Fruit fly (Drosophila melanogaster) whole organism, embryonic: ENCODE data around the gene CG14913.

Experiments
- Adf1 ChIP-seq: fragments of 200-800 bp; sonication (Bioruptor generic); IDR thresholded peaks from 2 replicates; pipeline ENCODE4 v1.3.6; 2022; ENCODE audit warnings: missing biosample characterization, missing genetic modification characterization
- Aef1 ChIP-seq: fragments of 200-800 bp; sonication (Bioruptor generic); IDR thresholded peaks from 3 replicates; pipeline ENCODE4 v1.3.6; 2022; ENCODE audit warnings: missing biosample characterization, missing genetic modification characterization
- CG10431 ChIP-seq: fragments of 200-800 bp; sonication (Bioruptor generic); optimal IDR thresholded peaks from 3 replicates; lab custom pipeline; 2018; ENCODE audit warnings: missing biosample characterization, mild to moderate bottlenecking, missing genetic modification characterization
- CG12299 ChIP-seq: fragments of 200-800 bp; sonication (Bioruptor generic); optimal IDR thresholded peaks from 2 replicates; lab custom pipeline; 2018; ENCODE audit warnings: missing biosample characterization, mild to moderate bottlenecking, missing genetic modification characterization
- CG1233 ChIP-seq: fragments of 200-800 bp; sonication (Bioruptor generic); optimal IDR thresholded peaks from 4 replicates; lab custom pipeline; 2018; ENCODE audit warnings: missing biosample characterization, mild to moderate bottlenecking, missing genetic modification characterization
- CG12769 ChIP-seq: fragments of 200-800 bp; sonication (Bioruptor generic); optimal IDR thresholded peaks from 2 replicates; lab custom pipeline; 2019; ENCODE audit warnings: missing biosample characterization, mild to moderate bottlenecking, missing genetic modification characterization, moderate library complexity
- CG14014 ChIP-seq: fragments of 200-800 bp; sonication (Bioruptor generic); IDR thresholded peaks from 2 replicates; pipeline ENCODE4 v1.3.6; 2022; ENCODE audit warnings: missing biosample characterization, missing genetic modification characterization
- CG1529 ChIP-seq: fragments of 200-800 bp; sonication (Bioruptor generic); optimal IDR thresholded peaks from 3 replicates; lab custom pipeline; 2018; ENCODE audit warnings: missing biosample characterization, missing genetic modification characterization
- CG17359 ChIP-seq: fragments of 200-800 bp; sonication (Bioruptor generic); optimal IDR thresholded peaks from 3 replicates; lab custom pipeline; 2018; ENCODE audit warnings: missing biosample characterization, mild to moderate bottlenecking, missing genetic modification characterization, moderate library complexity
- CG18619 ChIP-seq: fragments of 200-800 bp; sonication (Bioruptor generic); optimal IDR thresholded peaks from 3 replicates; lab custom pipeline; 2017; ENCODE audit warnings: missing biosample characterization, mild to moderate bottlenecking, missing genetic modification characterization
- CG3163 ChIP-seq: fragments of 200-800 bp; sonication (Bioruptor generic); optimal IDR thresholded peaks from 3 replicates; lab custom pipeline; 2016; ENCODE audit warnings: missing biosample characterization, missing genetic modification characterization
- CG32767 ChIP-seq: fragments of 200-800 bp; sonication (Bioruptor generic); IDR thresholded peaks from 2 replicates; pipeline ENCODE4 v1.3.6; 2022; ENCODE audit warnings: missing biosample characterization, missing genetic modification characterization
- CG33213 ChIP-seq: fragments of 200-800 bp; sonication (Bioruptor generic); optimal IDR thresholded peaks from 3 replicates; lab custom pipeline; 2016; ENCODE audit warnings: missing biosample characterization, missing genetic modification characterization
- CG3847 ChIP-seq: fragments of 200-800 bp; sonication (Bioruptor generic); IDR thresholded peaks from 2 replicates; pipeline ENCODE4 v1.3.6; 2022; ENCODE audit warnings: missing biosample characterization, missing genetic modification characterization
- CG4328 ChIP-seq: fragments of 200-800 bp; sonication (Bioruptor generic); optimal IDR thresholded peaks from 3 replicates; lab custom pipeline; 2017; ENCODE audit warnings: missing biosample characterization, missing genetic modification reagents, missing genetic modification characterization
- CG4707 ChIP-seq: fragments of 200-800 bp; sonication (Bioruptor generic); optimal IDR thresholded peaks from 2 replicates; lab custom pipeline; 2018; ENCODE audit warnings: missing biosample characterization, mild to moderate bottlenecking, missing genetic modification characterization, moderate library complexity
- CG6254 ChIP-seq: fragments of 200-800 bp; sonication (Bioruptor generic); optimal IDR thresholded peaks from 3 replicates; lab custom pipeline; 2017; ENCODE audit warnings: mild to moderate bottlenecking, missing biosample characterization, missing genetic modification reagents, missing genetic modification characterization
- CG7372 ChIP-seq: fragments of 200-800 bp; sonication (Bioruptor generic); IDR thresholded peaks from 2 replicates; pipeline ENCODE4 v1.3.6; 2022; ENCODE audit warnings: missing biosample characterization, missing genetic modification characterization
- CG7556 ChIP-seq: fragments of 200-800 bp; sonication (Bioruptor generic); optimal IDR thresholded peaks from 2 replicates; lab custom pipeline; 2017; ENCODE audit warnings: missing biosample characterization, mild to moderate bottlenecking, missing genetic modification characterization
- D19A ChIP-seq: fragments of 200-800 bp; optimal IDR thresholded peaks from 3 replicates; lab custom pipeline; 2019; ENCODE audit warnings: missing biosample characterization, mild to moderate bottlenecking, missing genetic modification characterization, moderate library complexity
- Ets97D ChIP-seq: fragments of 200-800 bp; sonication (Bioruptor generic); optimal IDR thresholded peaks from 3 replicates; lab custom pipeline; 2016; ENCODE audit warnings: missing biosample characterization, missing genetic modification characterization
- Fer1 ChIP-seq: fragments of 200-800 bp; sonication (Bioruptor generic); optimal IDR thresholded peaks from 2 replicates; lab custom pipeline; 2017; ENCODE audit warnings: missing biosample characterization, mild to moderate bottlenecking, missing genetic modification characterization
- HHEX ChIP-seq: fragments of 200-800 bp; sonication (Bioruptor generic); optimal IDR thresholded peaks from 3 replicates; lab custom pipeline; 2017; ENCODE audit warnings: missing biosample characterization, mild to moderate bottlenecking, missing genetic modification characterization, missing genetic modification reagents
- Lhr ChIP-seq: fragments of 200-800 bp; sonication (Bioruptor generic); optimal IDR thresholded peaks from 3 replicates; lab custom pipeline; 2017; ENCODE audit warnings: mild to moderate bottlenecking, missing biosample characterization, missing genetic modification reagents, missing genetic modification characterization
- Ptx1 ChIP-seq: fragments of 200-800 bp; sonication (Bioruptor generic); IDR thresholded peaks from 2 replicates; pipeline ENCODE4 v1.3.6; 2022; ENCODE audit warnings: missing biosample characterization, missing genetic modification characterization
- chinmo ChIP-seq: fragments of 200-800 bp; sonication (Bioruptor generic); IDR thresholded peaks from 4 replicates; pipeline ENCODE4 v1.3.6; 2022; ENCODE audit warnings: missing biosample characterization, missing genetic modification characterization; ENCODE audit not compliant: partially characterized antibody
- chn ChIP-seq: fragments of 200-800 bp; sonication (Bioruptor generic); optimal IDR thresholded peaks from 2 replicates; lab custom pipeline; 2016; ENCODE audit warnings: missing biosample characterization, missing genetic modification characterization
- cwo ChIP-seq: fragments of 200-800 bp; sonication (Bioruptor generic); optimal IDR thresholded peaks from 3 replicates; lab custom pipeline; 2017; ENCODE audit warnings: missing biosample characterization, missing genetic modification characterization, mild to moderate bottlenecking, moderate library complexity, missing genetic modification reagents
- disco-r ChIP-seq: fragments of 200-800 bp; sonication (Bioruptor generic); optimal IDR thresholded peaks from 2 replicates; lab custom pipeline; 2016; ENCODE audit warnings: missing biosample characterization, missing genetic modification characterization
- dmrt99B ChIP-seq: fragments of 200-800 bp; sonication (Bioruptor generic); optimal IDR thresholded peaks from 2 replicates; lab custom pipeline; 2018; ENCODE audit warnings: missing biosample characterization, mild to moderate bottlenecking, missing genetic modification characterization, moderate library complexity
- fd64A ChIP-seq: fragments of 200-800 bp; sonication (Bioruptor generic); optimal IDR thresholded peaks from 3 replicates; lab custom pipeline; 2018; ENCODE audit warnings: missing biosample characterization, mild to moderate bottlenecking, missing genetic modification characterization
- grn ChIP-seq: fragments of 200-800 bp; sonication (Bioruptor generic); optimal IDR thresholded peaks from 3 replicates; lab custom pipeline; 2017; ENCODE audit warnings: missing biosample characterization, missing genetic modification characterization
- gro ChIP-seq: fragments of 200-800 bp; sonication (Bioruptor generic); optimal IDR thresholded peaks from 2 replicates; lab custom pipeline; 2016; ENCODE audit warnings: missing biosample characterization, missing genetic modification characterization
- kni ChIP-seq: fragments of 200-800 bp; sonication (Bioruptor generic); optimal IDR thresholded peaks from 3 replicates; lab custom pipeline; 2017; ENCODE audit warnings: mild to moderate bottlenecking, missing biosample characterization, missing genetic modification reagents, missing genetic modification characterization
- luna ChIP-seq: fragments of 200-800 bp; sonication (Bioruptor generic); optimal IDR thresholded peaks from 2 replicates; lab custom pipeline; 2016; ENCODE audit warnings: missing biosample characterization, missing genetic modification characterization
- maf-S ChIP-seq: fragments of 200-800 bp; sonication (Bioruptor generic); optimal IDR thresholded peaks from 2 replicates; lab custom pipeline; 2016; ENCODE audit warnings: missing biosample characterization, missing genetic modification characterization
- nerfin-1 ChIP-seq: fragments of 200-800 bp; sonication (Bioruptor generic); optimal IDR thresholded peaks from 3 replicates; lab custom pipeline; 2019; ENCODE audit warnings: missing biosample characterization, mild to moderate bottlenecking, missing genetic modification characterization, moderate library complexity
- otp ChIP-seq: fragments of 200-800 bp; sonication (Bioruptor generic); IDR thresholded peaks from 3 replicates; pipeline ENCODE4, ENCODE4 v1.3.6; 2022; ENCODE audit warnings: missing biosample characterization, missing genetic modification characterization
- pfk ChIP-seq: fragments of 200-800 bp; sonication (Bioruptor generic); optimal IDR thresholded peaks from 2 replicates; lab custom pipeline; 2018; ENCODE audit warnings: missing biosample characterization, mild to moderate bottlenecking, missing genetic modification characterization, moderate library complexity
- pho ChIP-seq: fragments of 200-800 bp; sonication (Bioruptor generic); optimal IDR thresholded peaks from 2 replicates; lab custom pipeline; 2016; ENCODE audit warnings: missing biosample characterization, missing genetic modification characterization
- sens ChIP-seq: fragments of 200-800 bp; sonication (Bioruptor generic); peaks from one replicate; lab custom pipeline; 2016; ENCODE audit warnings: missing biosample characterization, missing genetic modification characterization
- sna ChIP-seq: fragments of 200-800 bp; sonication (Bioruptor generic); IDR thresholded peaks from 2 replicates; pipeline ENCODE4 v1.3.6; 2022; ENCODE audit warnings: missing biosample characterization, missing genetic modification characterization; ENCODE audit not compliant: partially characterized antibody
- sob ChIP-seq: fragments of 200-800 bp; sonication (Bioruptor generic); IDR thresholded peaks from 2 replicates; pipeline ENCODE4 v1.3.6; 2022; ENCODE audit warnings: missing biosample characterization, missing genetic modification characterization
- sr ChIP-seq: fragments of 200-800 bp; sonication (Bioruptor generic); IDR thresholded peaks from 3 replicates; pipeline ENCODE4 v1.3.6; 2022; ENCODE audit warnings: missing biosample characterization, missing genetic modification characterization
- ssp ChIP-seq: fragments of 200-800 bp; sonication (Bioruptor generic); IDR thresholded peaks from 2 replicates; pipeline ENCODE4 v1.3.6; 2022; ENCODE audit warnings: missing biosample characterization, missing genetic modification characterization
- ttk ChIP-seq: fragments of 200-800 bp; sonication (Bioruptor generic); IDR thresholded peaks from 2 replicates; pipeline ENCODE4 v2.1.2; 2022; ENCODE audit warnings: missing biosample characterization, missing genetic modification characterization
- unpg ChIP-seq: fragments of 200-800 bp; sonication (Bioruptor generic); optimal IDR thresholded peaks from 3 replicates; lab custom pipeline; 2018; ENCODE audit warnings: missing biosample characterization, mild to moderate bottlenecking, missing genetic modification characterization, moderate library complexity
- wdn ChIP-seq: fragments of 200-800 bp; sonication (Bioruptor generic); IDR thresholded peaks from 2 replicates; pipeline ENCODE4 v1.3.6; 2022; ENCODE audit warnings: missing biosample characterization, missing genetic modification characterization
- zfh1 ChIP-seq: fragments of 200-800 bp; sonication (Bioruptor generic); IDR thresholded peaks from 3 replicates; pipeline ENCODE4 v1.3.6; 2022; ENCODE audit warnings: missing biosample characterization, missing genetic modification characterization

The CG14913 gene

dm6 chr2L:11044678-11045466 lies 28.1 kb downstream of the CG14913 start (continued):
- peak; percentile 71; the same call in 1 of the 4 replicates for TF ChIP-seq chinmo (GFP tag; lab: Robert Waterston, UW)
- no peak for TF ChIP-seq gro (GFP tag; lab: Kevin White, UChicago)
- peak; percentile 39 for TF ChIP-seq disco-r
- no peak for TF ChIP-seq luna
- TF ChIP-seq nerfin-1: peak; percentile 55
- peak; percentile 32 for TF ChIP-seq CG4707
- no peak; the same call in 2 of the 3 replicates for TF ChIP-seq zfh1 (GFP tag; lab: Robert Waterston, UW)
- TF ChIP-seq CG3847 (GFP tag; lab: Robert Waterston, UW): 0 out of 2 replicates have a peak, but pooled peaks have one; percentile 6
- peak; percentile 66 for TF ChIP-seq HHEX (GFP tag; lab: Kevin White, UChicago)
- no peak for TF ChIP-seq CG12769 (tag; lab: Kevin White, UChicago)
- TF ChIP-seq kni (GFP tag; lab: Kevin White, UChicago): peak; percentile 83
- TF ChIP-seq sr (GFP tag; lab: Robert Waterston, UW): 0 out of 3 replicates have a peak, but pooled peaks have one; percentile 37
- TF ChIP-seq pho (GFP tag; lab: Kevin White, UChicago): peak; percentile 21
- peak; percentile 30 for TF ChIP-seq dmrt99B (tag; lab: Kevin White, UChicago)
- peak; percentile 49 for TF ChIP-seq CG6254 (GFP tag; lab: Kevin White, UChicago)
- peak; percentile 34; the same call in 1 of the 2 replicates for TF ChIP-seq CG14014 (GFP tag; lab: Robert Waterston, UW)
- peak; percentile 45 for TF ChIP-seq cwo (GFP tag; lab: Kevin White, UChicago)
- TF ChIP-seq sens (GFP tag; lab: Kevin White, UChicago): peak; percentile 82
- TF ChIP-seq wdn (GFP tag; lab: Robert Waterston, UW): no peak
- peak; percentile 30 for TF ChIP-seq CG17359 (tag; lab: Kevin White, UChicago)
- TF ChIP-seq Ets97D (GFP tag; lab: Kevin White, UChicago): no peak
- TF ChIP-seq ssp (GFP tag; lab: Robert Waterston, UW): no peak
- no peak for TF ChIP-seq ttk (GFP tag; lab: Robert Waterston, UW)
- peak; percentile 36; the same call in 1 of the 2 replicates for TF ChIP-seq Ptx1 (GFP tag; lab: Robert Waterston, UW)
- no peak for TF ChIP-seq sna
- TF ChIP-seq CG7372 (GFP tag; lab: Robert Waterston, UW): no peak
- TF ChIP-seq sob (GFP tag; lab: Robert Waterston, UW): peak; percentile 26; the same call in 1 of the 2 replicates
- no peak for TF ChIP-seq chn (GFP tag; lab: Kevin White, UChicago)
- TF ChIP-seq grn (GFP tag; lab: Kevin White, UChicago): peak; percentile 58
- peak; percentile 10 for TF ChIP-seq maf-S
- peak; percentile 63 for TF ChIP-seq fd64A (GFP tag; lab: Kevin White, UChicago)
- no peak for TF ChIP-seq CG33213 (GFP tag; lab: Kevin White, UChicago)
- TF ChIP-seq Aef1 (GFP tag; lab: Robert Waterston, UW): peak; percentile 74
- TF ChIP-seq Lhr (GFP tag; lab: Kevin White, UChicago): peak; percentile 8
- peak; percentile 62 for TF ChIP-seq CG10431
- peak; percentile 45 for TF ChIP-seq CG4328 (GFP tag; lab: Kevin White, UChicago)
- TF ChIP-seq otp (GFP tag; lab: Robert Waterston, UW): peak; percentile 18; the same call in 1 of the 3 replicates
- TF ChIP-seq CG32767: no peak
- TF ChIP-seq CG1529 (GFP tag; lab: Kevin White, UChicago): peak; percentile 67
- peak; percentile 15 for TF ChIP-seq unpg
- peak; percentile 71 for TF ChIP-seq Adf1 (GFP tag; lab: Robert Waterston, UW)
- peak; percentile 87 for TF ChIP-seq CG3163 (GFP tag; lab: Kevin White, UChicago)
- TF ChIP-seq CG7556 (GFP tag; lab: Kevin White, UChicago): peak; percentile 32
- TF ChIP-seq CG12299 (tag; lab: Kevin White, UChicago): peak; percentile 18
- TF ChIP-seq pfk (GFP tag; lab: Kevin White, UChicago): peak; percentile 36
- TF ChIP-seq CG18619 (GFP tag; lab: Kevin White, UChicago): peak; percentile 51
- TF ChIP-seq D19A (tag; lab: Kevin White, UChicago): peak; percentile 71
- peak; percentile 43 for TF ChIP-seq Fer1 (GFP tag; lab: Kevin White, UChicago)
- TF ChIP-seq CG1233 (GFP tag; lab: Kevin White, UChicago): peak; percentile 61
